Fruit fly (Drosophila melanogaster) whole organism, adult: ENCODE measurements around the gene CG31077.

Experiments
- CG11617 ChIP-seq: fragments of 200-800 bp; sonication (Bioruptor generic); optimal IDR thresholded peaks from 2 replicates; lab custom pipeline; 2017; ENCODE audit warnings: mild to moderate bottlenecking, missing biosample characterization, missing genetic modification reagents, missing genetic modification characterization
- CG12768 ChIP-seq: fragments of 200-800 bp; sonication (Bioruptor generic); optimal IDR thresholded peaks from 2 replicates; lab custom pipeline; 2017; ENCODE audit warnings: missing biosample characterization, missing genetic modification characterization, mild to moderate bottlenecking, moderate library complexity, missing genetic modification reagents
- CG14711 ChIP-seq: fragments of 200-800 bp; sonication (Bioruptor generic); optimal IDR thresholded peaks from 2 replicates; lab custom pipeline; 2018; ENCODE audit warnings: missing biosample characterization, mild to moderate bottlenecking, missing genetic modification characterization, moderate library complexity
- CG1620 ChIP-seq: fragments of 200-800 bp; sonication (Bioruptor generic); optimal IDR thresholded peaks from 2 replicates; lab custom pipeline; 2016; ENCODE audit warnings: missing biosample characterization, missing genetic modification characterization
- CG33017 ChIP-seq: fragments of 200-800 bp; sonication (Bioruptor generic); optimal IDR thresholded peaks from 2 replicates; lab custom pipeline; 2018; ENCODE audit warnings: missing biosample characterization, mild to moderate bottlenecking, missing genetic modification characterization, moderate library complexity
- CG5204 ChIP-seq: fragments of 200-800 bp; sonication (Bioruptor generic); optimal IDR thresholded peaks from 2 replicates; lab custom pipeline; 2016; ENCODE audit warnings: missing biosample characterization, missing genetic modification characterization
- CG7045 ChIP-seq: fragments of 200-800 bp; sonication (Bioruptor generic); optimal IDR thresholded peaks from 2 replicates; lab custom pipeline; 2017; ENCODE audit warnings: missing biosample characterization, mild to moderate bottlenecking, missing genetic modification characterization
- CG7101 ChIP-seq: fragments of 200-800 bp; sonication (Bioruptor generic); optimal IDR thresholded peaks from 2 replicates; lab custom pipeline; 2018; ENCODE audit warnings: missing biosample characterization, mild to moderate bottlenecking, missing genetic modification characterization, moderate library complexity
- Clk ChIP-seq: fragments of 200-800 bp; sonication (Bioruptor generic); optimal IDR thresholded peaks from 2 replicates; lab custom pipeline; 2017; ENCODE audit warnings: missing biosample characterization, missing genetic modification characterization
- Crg-1 ChIP-seq: fragments of 200-800 bp; sonication (Bioruptor generic); optimal IDR thresholded peaks from 2 replicates; lab custom pipeline; 2016; ENCODE audit warnings: missing biosample characterization, missing genetic modification characterization
- Hr96 ChIP-seq: fragments of 200-800 bp; sonication (Bioruptor generic); optimal IDR thresholded peaks from 2 replicates; lab custom pipeline; 2016; ENCODE audit warnings: missing biosample characterization, missing genetic modification characterization
- Mnt ChIP-seq: fragments of 200-800 bp; sonication (Bioruptor generic); optimal IDR thresholded peaks from 2 replicates; lab custom pipeline; 2016; ENCODE audit warnings: missing biosample characterization, mild to moderate bottlenecking, missing genetic modification characterization
- bab1 ChIP-seq: fragments of 200-800 bp; sonication (Bioruptor generic); optimal IDR thresholded peaks from 3 replicates; lab custom pipeline; 2019; ENCODE audit warnings: missing biosample characterization, mild to moderate bottlenecking, missing genetic modification characterization, moderate library complexity
- cic ChIP-seq: fragments of 200-800 bp; sonication (Bioruptor generic); optimal IDR thresholded peaks from 2 replicates; lab custom pipeline; 2017; ENCODE audit warnings: missing biosample characterization, mild to moderate bottlenecking, missing genetic modification characterization, moderate library complexity
- cnc ChIP-seq, 2 experiments: fragments of >200 bp; optimal IDR thresholded peaks; 2 replicates each; lab custom pipeline; 2017
- kay ChIP-seq: fragments of 200-800 bp; sonication (Bioruptor generic); peaks from one replicate; lab custom pipeline; 2016; ENCODE audit warnings: missing biosample characterization, missing genetic modification characterization, borderline replicate concordance
- ovo ChIP-seq: fragments of 200-800 bp; sonication (Bioruptor generic); optimal IDR thresholded peaks from 2 replicates; lab custom pipeline; 2016; ENCODE audit warnings: missing biosample characterization, missing genetic modification characterization
- pad ChIP-seq: fragments of 200-800 bp; sonication (Bioruptor generic); optimal IDR thresholded peaks from 3 replicates; lab custom pipeline; 2017; ENCODE audit warnings: missing biosample characterization, missing genetic modification characterization, mild to moderate bottlenecking, moderate library complexity, missing genetic modification reagents
- tj ChIP-seq: fragments of 200-800 bp; sonication (Bioruptor generic); optimal IDR thresholded peaks from 3 replicates; lab custom pipeline; 2017; ENCODE audit warnings: missing biosample characterization, mild to moderate bottlenecking, missing genetic modification characterization, moderate library complexity
- toe ChIP-seq: fragments of 200-800 bp; sonication (Bioruptor generic); optimal IDR thresholded peaks from 2 replicates; lab custom pipeline; 2016; ENCODE audit warnings: missing biosample characterization, missing genetic modification characterization

CG31077 gene

dm6 chr3R:26966385-26966784 is 33.2 kb upstream of the CG31077 start, which contains the start of gene Gr97a:
Gene Gr97a, minus strand, starts transcription at chr3R:26966485.
- TF ChIP-seq toe (GFP tag; lab: Kevin White, UChicago): no peak

DNA sequence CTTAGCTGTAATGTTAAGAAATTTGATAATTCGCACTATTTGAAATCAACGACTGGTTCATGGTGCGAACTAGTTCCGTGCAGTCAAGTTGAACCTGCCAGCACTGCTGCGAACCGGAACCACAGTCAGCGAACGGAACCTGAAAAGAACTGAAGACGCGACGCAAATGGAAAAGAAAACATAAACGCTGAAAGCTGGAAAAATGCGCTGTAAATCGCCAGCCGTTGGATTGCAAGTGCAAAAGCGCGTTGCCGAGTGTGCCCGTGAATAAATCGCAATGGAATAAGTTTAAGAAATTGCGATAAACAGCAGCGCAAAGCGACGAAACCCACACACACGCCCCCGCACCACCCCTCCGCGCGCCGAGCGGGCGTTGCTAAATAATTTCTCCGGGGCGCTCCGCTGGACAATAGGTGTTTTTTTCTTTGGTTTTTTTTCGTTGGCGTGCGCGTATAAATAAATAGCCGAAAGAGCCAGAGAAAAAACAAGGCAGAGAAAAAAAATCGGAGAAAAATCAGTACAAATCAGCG is 32.7 kb upstream of the CG31077 start, which contains the start of gene CG5521:
TSS of gene CG5521 (plus strand) at position 137 of the 530 bp plus-strand sequence.
- TF ChIP-seq Crg-1 (GFP tag; lab: Kevin White, UChicago) (no peak), CG11617 (GFP tag; lab: Kevin White, UChicago) (peak; percentile 0), CG14711 (no peak), CG12768 (GFP tag; lab: Kevin White, UChicago) (peak; percentile 6), pad (no peak), bab1 (GFP tag; lab: Kevin White, UChicago) (peak; percentile 10), CG7101 (tag; lab: Kevin White, UChicago) (no peak), Hr96 (GFP tag; lab: Kevin White, UChicago) (no peak), cnc (optimal IDR thresholded peaks at IDR 0.05; lab: Kevin White, UChicago) (no peak), Clk (no peak), ovo (no peak), cic (GFP tag; lab: Kevin White, UChicago) (no peak), toe (GFP tag; lab: Kevin White, UChicago) (no peak), Mnt (peak; percentile 23), kay (GFP tag; lab: Kevin White, UChicago) (no peak), CG7045 (no peak), CG1620 (GFP tag; lab: Kevin White, UChicago) (no peak), CG33017 (tag; lab: Kevin White, UChicago) (no peak), tj (peak; percentile 15), CG5204 (no peak)

- TF ChIP-seq Crg-1 (GFP tag; lab: Kevin White, UChicago) (no peak), Mnt (no peak), CG1620 (GFP tag; lab: Kevin White, UChicago) (no peak), bab1 (GFP tag; lab: Kevin White, UChicago) (peak; percentile 28), cnc (optimal IDR thresholded peaks at IDR 0.05; lab: Kevin White, UChicago) (no peak), CG33017 (tag; lab: Kevin White, UChicago) (no peak), CG14711 (no peak), tj (peak; percentile 13), Hr96 (GFP tag; lab: Kevin White, UChicago) (no peak), pad (no peak), CG7045 (no peak)
These were observed 31.8 kb upstream of the CG31077 start for dm6 chr3R:26967587-26968312.

DNA sequence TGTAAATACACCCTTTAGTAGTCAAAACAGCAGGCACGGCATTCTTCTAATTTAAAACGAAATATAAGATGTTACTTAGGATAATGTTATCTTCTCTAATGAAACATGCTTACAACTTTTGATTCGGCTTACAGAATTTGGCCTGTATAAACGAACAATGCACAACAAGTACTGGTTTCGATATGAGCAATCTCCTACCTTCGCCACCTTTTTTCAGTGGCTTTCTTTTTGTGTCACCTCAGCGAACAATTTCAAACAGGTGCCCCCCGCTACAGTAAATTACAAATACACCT is 31.3 kb upstream of the CG31077 start:
- TF ChIP-seq CG7101 (tag; lab: Kevin White, UChicago): no peak
- peak; percentile 57 for TF ChIP-seq kay (GFP tag; lab: Kevin White, UChicago)
- no peak for TF ChIP-seq CG11617 (GFP tag; lab: Kevin White, UChicago)

dm6 chr3R:26968823-26969638 is 30.5 kb upstream of the CG31077 start:
- TF ChIP-seq CG33017 (tag; lab: Kevin White, UChicago) (peak; percentile 8), cnc (optimal IDR thresholded peaks at IDR 0.05; lab: Kevin White, UChicago) (no peak), pad (no peak), tj (peak; percentile 96), bab1 (GFP tag; lab: Kevin White, UChicago) (peak; percentile 50), kay (GFP tag; lab: Kevin White, UChicago) (peak; percentile 26), Crg-1 (GFP tag; lab: Kevin White, UChicago) (no peak), CG1620 (GFP tag; lab: Kevin White, UChicago) (no peak)

dm6 chr3R:26969743-26970142 is 29.8 kb upstream of the CG31077 start:
- TF ChIP-seq tj (peak; percentile 22), bab1 (GFP tag; lab: Kevin White, UChicago) (peak; percentile 37), CG14711 (peak; percentile 24), pad (no peak)

- no peak for TF ChIP-seq bab1 (GFP tag; lab: Kevin White, UChicago)
- no peak for TF ChIP-seq Hr96 (GFP tag; lab: Kevin White, UChicago)
- TF ChIP-seq ovo: no peak
- TF ChIP-seq Clk: no peak
- TF ChIP-seq CG12768 (GFP tag; lab: Kevin White, UChicago): no peak
- no peak for TF ChIP-seq cnc (optimal IDR thresholded peaks at IDR 0.05; lab: Kevin White, UChicago)
- TF ChIP-seq CG7045: no peak
- TF ChIP-seq CG1620 (GFP tag; lab: Kevin White, UChicago): no peak
- TF ChIP-seq CG5204: no peak
- no peak for TF ChIP-seq CG14711
- TF ChIP-seq toe (GFP tag; lab: Kevin White, UChicago): no peak
- TF ChIP-seq tj: no peak
- TF ChIP-seq cic (GFP tag; lab: Kevin White, UChicago): no peak
- no peak for TF ChIP-seq Mnt
- TF ChIP-seq kay (GFP tag; lab: Kevin White, UChicago): no peak
- no peak for TF ChIP-seq CG33017 (tag; lab: Kevin White, UChicago)
- TF ChIP-seq CG11617 (GFP tag; lab: Kevin White, UChicago): no peak
- TF ChIP-seq Crg-1 (GFP tag; lab: Kevin White, UChicago): no peak
- no peak for TF ChIP-seq pad
These were observed 21.3 kb upstream of the CG31077 start, which contains the start of the genes CG14253 and CG46313 for dm6 chr3R:26978241-26978640. Gene CG14253, plus strand, starts transcription at chr3R:26978541. Gene CG46313, plus strand, starts transcription at chr3R:26978541.
